Fruit fly (Drosophila melanogaster) Kc167 (cell line): ENCODE measurements around the gene Invadolysin.

Experiments used
- Myc ChIP-seq: fragments of >200 bp; optimal IDR thresholded peaks from 2 replicates; lab custom pipeline; 2017; ENCODE audit warnings: missing external identifiers
- Sin3A ChIP-seq: fragments of >200 bp; optimal IDR thresholded peaks from 2 replicates; lab custom pipeline; 2018; ENCODE audit warnings: missing external identifiers
- h ChIP-seq: fragments of >200 bp; optimal IDR thresholded peaks from 3 replicates; lab custom pipeline; 2018; ENCODE audit warnings: missing external identifiers
- insv ChIP-seq: fragments of >200 bp; optimal IDR thresholded peaks from 3 replicates; lab custom pipeline; 2018; ENCODE audit warnings: missing external identifiers
- psq ChIP-seq: fragments of >200 bp; optimal IDR thresholded peaks from 2 replicates; lab custom pipeline; 2017; ENCODE audit warnings: missing external identifiers
- ttk ChIP-seq: sonication (Bioruptor generic); optimal IDR thresholded peaks from 2 replicates; lab custom pipeline; 2017; ENCODE audit warnings: missing external identifiers

Invadolysin gene

DNA sequence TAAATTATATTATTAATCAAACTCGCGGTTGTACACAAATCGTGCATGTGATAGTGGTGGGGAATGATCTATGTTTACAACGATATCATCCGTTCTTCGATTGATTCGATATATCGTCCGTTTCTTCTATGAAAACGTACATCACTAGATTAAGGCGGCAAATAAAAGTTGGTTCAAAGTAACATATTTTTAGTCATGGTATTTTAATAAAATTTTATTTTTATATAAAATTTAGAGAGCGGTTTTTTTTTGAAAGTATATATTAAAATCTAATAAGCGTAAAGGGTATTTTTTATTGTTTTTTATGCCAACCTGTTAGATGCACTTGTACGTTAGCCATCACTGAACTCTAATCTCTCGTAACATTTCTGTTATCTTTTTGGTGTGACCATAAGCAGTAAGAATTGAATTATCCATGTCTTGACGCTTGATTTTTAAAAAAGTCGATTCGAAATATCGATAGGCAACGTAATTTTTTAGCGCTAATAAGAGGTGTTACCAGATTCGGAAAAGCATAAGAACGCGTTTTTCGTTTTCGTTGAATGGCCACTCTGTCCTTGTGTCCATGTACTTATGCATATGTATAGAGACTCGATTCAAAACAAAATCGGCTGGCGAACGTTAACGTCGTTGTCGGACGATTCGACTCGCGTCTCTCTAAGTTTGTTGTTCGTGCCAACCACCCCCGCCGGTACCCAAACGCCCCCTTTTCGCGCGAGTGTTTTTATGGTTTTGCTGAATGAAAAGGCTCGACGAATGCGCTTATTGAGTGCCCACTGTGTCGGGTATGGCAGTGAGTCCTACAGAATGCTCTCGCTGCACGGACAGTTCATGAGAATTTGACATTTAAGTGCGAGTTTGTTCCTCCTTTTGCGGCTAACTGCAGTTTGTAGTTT is at the start of gene Invadolysin, which contains the start of gene TAF1B:
Gene Invadolysin, plus strand, starts transcription at position 566 of the 896 bp plus-strand sequence.
Gene TAF1B, minus strand, starts transcription at position 82 of the 896 bp plus-strand sequence.
- TF ChIP-seq Myc (lab: Kevin White, UChicago) (no peak), insv (lab: Kevin White, UChicago) (no peak), h (lab: Kevin White, UChicago) (no peak), Sin3A (lab: Kevin White, UChicago) (no peak), ttk (lab: Kevin White, UChicago) (no peak), psq (lab: Kevin White, UChicago) (no peak)

DNA sequence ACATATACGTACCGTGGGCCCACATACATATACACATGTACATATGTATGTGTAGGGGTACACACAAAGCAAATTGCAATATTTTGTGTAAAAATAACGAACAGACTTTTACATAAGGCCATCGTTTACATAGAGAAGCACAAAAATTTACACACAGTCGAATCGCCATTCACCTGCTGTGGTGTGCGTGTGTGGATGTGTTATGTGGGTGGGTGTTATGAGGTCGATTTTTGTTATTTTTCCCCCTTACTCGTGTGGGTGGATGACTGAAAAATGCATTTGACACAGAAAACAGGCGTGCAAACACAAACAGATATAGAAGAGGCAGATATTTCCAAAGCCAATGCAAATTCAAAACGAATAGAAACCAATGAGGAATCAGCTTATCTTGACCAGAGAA is 49.4 kb upstream of the Invadolysin start:
- no peak for TF ChIP-seq psq (lab: Kevin White, UChicago)
- TF ChIP-seq Sin3A (lab: Kevin White, UChicago) = no peak
- TF ChIP-seq h (lab: Kevin White, UChicago) = no peak
- no peak for TF ChIP-seq Myc (lab: Kevin White, UChicago)
- no peak for TF ChIP-seq insv (lab: Kevin White, UChicago)
- TF ChIP-seq ttk (lab: Kevin White, UChicago) = no peak

DNA sequence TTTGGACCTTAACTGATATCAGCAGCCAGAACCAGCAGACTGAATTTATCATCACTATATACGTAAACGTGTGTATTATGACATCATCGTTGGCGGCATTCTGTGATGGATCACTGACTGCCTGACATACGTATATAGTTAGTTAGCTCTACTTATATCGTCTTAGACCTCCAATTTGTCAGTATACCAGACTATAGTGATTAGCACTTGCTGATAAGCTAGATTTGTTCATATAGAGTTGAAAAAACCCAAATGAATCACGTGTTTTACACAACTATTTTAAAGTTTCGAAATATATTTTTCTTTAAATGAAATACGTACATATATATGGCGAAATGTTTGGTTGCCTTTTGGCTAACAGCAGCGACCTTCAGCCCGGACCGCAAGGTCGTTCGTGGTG is 48.7 kb upstream of the Invadolysin start:
- TF ChIP-seq Sin3A (lab: Kevin White, UChicago) = no peak
- TF ChIP-seq psq (lab: Kevin White, UChicago) = no peak
- TF ChIP-seq insv (lab: Kevin White, UChicago) = no peak
- no peak for TF ChIP-seq h (lab: Kevin White, UChicago)
- no peak for TF ChIP-seq Myc (lab: Kevin White, UChicago)
- no peak for TF ChIP-seq ttk (lab: Kevin White, UChicago)

DNA sequence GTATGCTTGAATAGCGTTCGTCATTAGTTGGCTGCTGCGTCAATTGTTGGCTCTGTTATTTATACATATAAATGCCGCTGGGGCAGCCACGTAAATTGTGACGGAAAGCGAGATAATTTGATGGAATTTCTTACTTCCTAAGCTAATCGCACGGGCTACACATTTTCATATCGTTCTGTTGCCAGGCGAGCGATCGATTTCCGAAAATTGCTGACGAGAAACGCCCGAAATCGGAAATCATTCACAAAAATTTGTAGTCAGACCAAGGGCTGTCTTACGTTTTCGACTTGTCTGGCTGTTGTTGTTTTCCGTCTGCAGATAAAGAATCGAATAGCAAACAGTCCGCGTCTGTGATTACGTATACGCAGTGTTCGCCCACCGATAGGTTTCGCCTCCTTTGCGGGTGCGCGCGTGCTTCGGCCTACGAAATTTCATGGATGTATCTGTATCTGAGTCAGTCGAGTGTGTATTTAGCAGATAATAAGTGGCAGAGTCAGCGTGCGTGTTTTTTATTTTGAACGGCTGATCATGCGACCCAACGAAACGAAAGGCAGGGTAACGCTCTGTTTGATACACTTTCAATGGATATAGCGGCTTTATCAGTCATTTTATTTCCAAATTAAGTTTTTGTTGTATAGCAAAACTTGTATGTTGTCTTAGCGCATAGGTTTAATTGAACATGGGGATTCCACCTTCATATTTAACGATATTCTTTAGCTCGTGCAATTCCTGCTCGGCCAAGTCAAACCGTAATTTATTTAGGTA is 46.8 kb upstream of the Invadolysin start:
- TF ChIP-seq Myc (lab: Kevin White, UChicago) (no peak), psq (lab: Kevin White, UChicago) (no peak), Sin3A (lab: Kevin White, UChicago) (no peak)

DNA sequence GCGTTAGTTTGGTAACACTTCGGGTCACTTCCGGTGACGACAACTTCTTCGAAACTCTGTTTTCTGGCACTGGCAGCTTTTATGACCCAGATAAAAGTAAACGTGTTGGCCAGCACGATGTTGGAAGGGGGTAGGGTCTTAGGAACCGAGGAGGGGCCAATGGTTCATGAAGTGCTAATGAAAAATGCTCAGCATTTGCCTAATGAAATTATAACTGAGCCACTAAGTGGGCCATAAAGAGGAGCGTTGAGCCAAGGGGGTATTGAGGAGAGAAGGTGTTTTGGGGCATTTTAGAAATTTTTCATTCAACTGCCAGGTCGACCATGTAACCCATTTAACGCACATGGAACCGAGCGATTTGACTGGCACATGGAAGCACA is 46.2 kb upstream of the Invadolysin start:
- no peak for TF ChIP-seq h (lab: Kevin White, UChicago)
- TF ChIP-seq psq (lab: Kevin White, UChicago) = no peak
- TF ChIP-seq Myc (lab: Kevin White, UChicago) = no peak
- TF ChIP-seq insv (lab: Kevin White, UChicago) = no peak
- no peak for TF ChIP-seq ttk (lab: Kevin White, UChicago)
- TF ChIP-seq Sin3A (lab: Kevin White, UChicago) = no peak

DNA sequence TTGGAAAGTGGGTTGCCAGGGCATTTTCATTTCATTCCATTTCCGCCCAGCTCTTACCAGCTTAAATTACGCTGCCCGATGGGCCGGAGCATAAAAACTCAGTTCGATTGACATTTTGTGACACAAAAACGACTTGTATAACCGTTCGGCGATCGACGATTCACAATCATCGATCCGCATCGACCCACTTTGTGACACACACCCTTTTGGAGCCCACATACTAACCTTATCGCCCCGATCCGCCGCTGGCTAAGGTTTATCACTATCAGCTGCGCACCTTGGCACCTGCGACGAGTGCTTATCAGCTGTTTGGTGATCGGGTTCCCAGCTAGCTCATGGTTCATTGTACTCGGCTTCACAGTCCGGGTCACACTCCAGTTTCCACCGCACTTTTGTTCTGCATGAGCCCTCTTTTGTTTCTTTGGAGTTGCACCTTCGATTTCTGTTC is 45.0 kb upstream of the Invadolysin start:
- TF ChIP-seq Sin3A (lab: Kevin White, UChicago) (no peak), psq (lab: Kevin White, UChicago) (no peak), ttk (lab: Kevin White, UChicago) (no peak), insv (lab: Kevin White, UChicago) (no peak), h (lab: Kevin White, UChicago) (no peak), Myc (lab: Kevin White, UChicago) (no peak)

DNA sequence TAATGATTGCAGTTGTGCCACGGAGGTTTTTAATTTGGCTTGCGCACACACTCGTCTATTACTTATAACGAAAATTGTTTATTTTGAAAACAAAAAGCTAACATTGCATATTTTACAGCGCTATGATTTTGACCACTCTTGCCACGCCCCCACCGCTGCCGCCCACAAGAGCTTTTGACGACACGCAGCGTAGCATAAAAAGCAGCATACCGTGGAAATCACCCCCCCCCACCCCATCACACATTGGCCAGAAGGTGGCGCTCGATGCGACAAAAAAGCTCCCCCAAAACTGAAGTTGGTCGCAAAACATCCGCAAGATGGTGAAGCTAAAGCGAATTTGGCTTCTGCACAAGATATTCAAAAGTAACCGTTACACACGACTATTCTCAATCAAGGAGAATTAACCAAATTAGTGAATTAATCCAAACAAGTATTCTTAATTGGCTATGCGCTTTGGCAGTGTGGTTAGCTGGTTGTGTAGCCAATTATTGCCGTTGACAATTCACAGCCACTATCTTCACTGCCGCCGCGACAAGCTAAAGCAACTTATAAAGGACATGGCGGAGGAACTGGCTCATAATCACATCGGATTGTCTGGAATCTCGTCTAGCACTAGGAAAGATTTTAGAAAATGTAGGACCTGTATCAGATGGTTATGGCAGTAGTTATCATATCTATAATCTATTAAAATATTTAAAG is 43.8 kb upstream of the Invadolysin start:
- TF ChIP-seq h (lab: Kevin White, UChicago) (no peak), Sin3A (lab: Kevin White, UChicago) (no peak), Myc (lab: Kevin White, UChicago) (no peak), psq (lab: Kevin White, UChicago) (no peak), ttk (lab: Kevin White, UChicago) (no peak), insv (lab: Kevin White, UChicago) (no peak)

DNA sequence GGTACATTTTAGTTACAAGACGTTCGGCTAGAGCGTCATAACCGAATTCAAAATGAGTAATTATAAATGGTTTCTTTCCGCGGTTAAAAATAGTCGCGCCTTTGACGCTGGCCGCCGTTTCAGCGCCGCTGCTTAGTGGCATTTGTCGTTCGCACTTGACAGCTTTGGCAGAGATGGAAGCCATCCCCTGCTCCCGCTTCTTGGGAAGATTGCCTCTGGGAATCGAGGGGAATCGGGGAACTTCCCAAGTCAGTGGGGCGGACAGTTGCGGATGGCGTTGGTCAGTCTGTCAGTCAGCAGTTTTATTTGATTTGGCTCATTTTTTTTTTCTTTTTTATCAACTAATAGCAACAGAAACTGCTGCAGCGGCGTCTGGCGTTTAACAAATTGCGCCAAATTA is 37.7 kb upstream of the Invadolysin start:
- no peak for TF ChIP-seq insv (lab: Kevin White, UChicago)
- TF ChIP-seq psq (lab: Kevin White, UChicago) = no peak
- TF ChIP-seq Sin3A (lab: Kevin White, UChicago) = no peak
- TF ChIP-seq ttk (lab: Kevin White, UChicago) = no peak
- TF ChIP-seq Myc (lab: Kevin White, UChicago) = no peak
- no peak for TF ChIP-seq h (lab: Kevin White, UChicago)

DNA sequence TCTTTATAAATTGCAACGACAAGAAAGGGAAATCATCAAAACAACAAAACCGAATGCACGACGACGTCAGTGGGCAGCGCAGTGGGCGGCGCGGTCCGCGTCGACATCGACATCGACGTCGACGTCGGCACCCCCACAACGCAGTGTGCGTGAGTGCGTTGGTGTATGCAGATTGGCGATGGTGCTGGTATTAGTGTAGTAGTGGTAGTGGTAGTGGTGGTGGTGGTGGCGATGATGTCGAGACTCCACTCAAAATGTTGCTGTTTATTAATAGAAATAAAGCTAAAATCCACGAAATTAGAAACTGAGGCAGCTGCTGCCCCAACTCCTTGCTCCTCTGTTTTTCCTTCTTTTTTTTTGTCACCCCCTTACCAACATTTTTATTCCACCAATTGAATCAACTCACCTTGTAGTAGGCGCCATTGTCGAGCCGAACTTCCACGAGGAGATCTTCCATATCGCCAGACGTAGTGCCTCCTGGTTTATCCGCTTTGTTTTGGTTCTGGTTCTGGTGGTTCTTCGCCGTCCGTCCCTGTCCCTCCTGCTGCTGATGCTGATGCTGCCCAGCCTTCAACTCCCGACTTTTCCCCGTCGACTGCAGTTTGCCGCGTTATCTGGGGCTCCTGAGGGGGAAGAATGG is 36.1 kb upstream of the Invadolysin start:
- TF ChIP-seq Myc (lab: Kevin White, UChicago) = no peak
- TF ChIP-seq insv (lab: Kevin White, UChicago) = no peak
- no peak for TF ChIP-seq h (lab: Kevin White, UChicago)
- no peak for TF ChIP-seq Sin3A (lab: Kevin White, UChicago)
- no peak for TF ChIP-seq ttk (lab: Kevin White, UChicago)
- TF ChIP-seq psq (lab: Kevin White, UChicago) = no peak
